Worm (Caenorhabditis elegans) whole organism, mixed stage, embryonic: ENCODE measurements around the gene K09D9.1.

Experiments used
- bed-3 ChIP-seq: fragments of 200-800 bp; sonication (Bioruptor generic); optimal IDR thresholded peaks from 3 replicates; lab custom pipeline; 2018; ENCODE audit warnings: mild to moderate bottlenecking, missing genetic modification characterization, moderate library complexity, missing compliant biosample characterization
- blmp-1 ChIP-seq: fragments of 150-350 bp; optimal IDR thresholded peaks from 2 replicates; lab custom pipeline; 2014; ENCODE audit warnings: missing biosample characterization, missing genetic modification characterization
- cnd-1 ChIP-seq: fragments of 200-800 bp; sonication (Bioruptor generic); optimal IDR thresholded peaks from 2 replicates; lab custom pipeline; 2018; ENCODE audit warnings: mild to moderate bottlenecking, missing genetic modification characterization, missing compliant biosample characterization
- drap-1 ChIP-seq: fragments of 200-800 bp; sonication (Bioruptor generic); optimal IDR thresholded peaks from 3 replicates; lab custom pipeline; 2018; ENCODE audit warnings: mild to moderate bottlenecking, missing genetic modification characterization, missing compliant biosample characterization
- lin-13 ChIP-seq: fragments of 150-350 bp; optimal IDR thresholded peaks from 2 replicates; lab custom pipeline; 2014; ENCODE audit warnings: missing biosample characterization, missing genetic modification characterization
- nhr-12 ChIP-seq: fragments of 150-350 bp; optimal IDR thresholded peaks from 2 replicates; lab custom pipeline; 2014; ENCODE audit warnings: missing biosample characterization, missing genetic modification characterization
- nhr-237 ChIP-seq: fragments of 150-350 bp; optimal IDR thresholded peaks from 2 replicates; lab custom pipeline; 2014; ENCODE audit warnings: missing biosample characterization, missing genetic modification characterization
- snpc-4 ChIP-seq: fragments of 150-350 bp; optimal IDR thresholded peaks from 2 replicates; lab custom pipeline; 2014; ENCODE audit warnings: missing biosample characterization, missing genetic modification characterization
- unc-39 ChIP-seq: fragments of 150-350 bp; optimal IDR thresholded peaks from 2 replicates; lab custom pipeline; 2014; ENCODE audit warnings: missing biosample characterization, missing genetic modification characterization
- ztf-11 ChIP-seq: fragments of 150-350 bp; optimal IDR thresholded peaks from 2 replicates; lab custom pipeline; 2014; ENCODE audit warnings: missing biosample characterization, missing genetic modification characterization

DNA sequence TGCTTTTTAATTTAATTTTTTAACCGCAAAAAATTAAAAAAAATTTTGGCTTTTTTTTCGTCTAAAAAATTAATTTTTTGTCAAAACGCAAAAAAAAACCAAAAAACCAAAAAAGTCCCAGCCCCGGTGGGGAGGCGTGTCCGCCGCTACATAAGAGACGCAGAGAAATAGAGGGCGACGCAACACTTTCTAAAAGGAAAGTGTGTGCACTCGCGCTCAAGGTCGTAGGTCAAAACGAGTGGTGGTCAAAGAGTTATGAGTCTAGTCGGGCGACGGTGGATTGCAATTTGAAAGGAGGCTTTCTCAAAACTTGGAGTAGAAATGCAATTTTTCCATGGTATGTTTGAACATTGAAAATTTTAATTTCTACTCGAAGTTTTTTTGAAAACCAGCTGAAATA is 20.3 kb upstream of the K09D9.1 start:
- TF ChIP-seq snpc-4 (tag; lab: Kevin White, UChicago), result no peak
- TF ChIP-seq cnd-1, result no peak
- TF ChIP-seq drap-1 (GFP tag; lab: Kevin White, UChicago), result no peak
- no peak for TF ChIP-seq nhr-12 (tag; lab: Kevin White, UChicago)
- no peak for TF ChIP-seq ztf-11
- no peak for TF ChIP-seq unc-39
- no peak for TF ChIP-seq nhr-237
- TF ChIP-seq blmp-1 (tag; lab: Kevin White, UChicago), result no peak
- TF ChIP-seq bed-3, result no peak
- no peak for TF ChIP-seq lin-13
